Fruit fly (Drosophila melanogaster) whole organism, adult: ENCODE measurements around the gene LManII.
A peak's percentile ranks its signal among the peaks of the same experiment; 100 is the strongest.

Experiments
- CG11617 ChIP-seq: fragments of 200-800 bp; sonication (Bioruptor generic); optimal IDR thresholded peaks from 2 replicates; lab custom pipeline; 2017; ENCODE audit warnings: mild to moderate bottlenecking, missing biosample characterization, missing genetic modification reagents, missing genetic modification characterization
- CG1620 ChIP-seq: fragments of 200-800 bp; sonication (Bioruptor generic); optimal IDR thresholded peaks from 2 replicates; lab custom pipeline; 2016; ENCODE audit warnings: missing biosample characterization, missing genetic modification characterization
- CG33017 ChIP-seq: fragments of 200-800 bp; sonication (Bioruptor generic); optimal IDR thresholded peaks from 2 replicates; lab custom pipeline; 2018; ENCODE audit warnings: missing biosample characterization, mild to moderate bottlenecking, missing genetic modification characterization, moderate library complexity
- CG5204 ChIP-seq: fragments of 200-800 bp; sonication (Bioruptor generic); optimal IDR thresholded peaks from 2 replicates; lab custom pipeline; 2016; ENCODE audit warnings: missing biosample characterization, missing genetic modification characterization
- CG7101 ChIP-seq: fragments of 200-800 bp; sonication (Bioruptor generic); optimal IDR thresholded peaks from 2 replicates; lab custom pipeline; 2018; ENCODE audit warnings: missing biosample characterization, mild to moderate bottlenecking, missing genetic modification characterization, moderate library complexity
- Clk ChIP-seq: fragments of 200-800 bp; sonication (Bioruptor generic); optimal IDR thresholded peaks from 2 replicates; lab custom pipeline; 2017; ENCODE audit warnings: missing biosample characterization, missing genetic modification characterization
- Crg-1 ChIP-seq: fragments of 200-800 bp; sonication (Bioruptor generic); optimal IDR thresholded peaks from 2 replicates; lab custom pipeline; 2016; ENCODE audit warnings: missing biosample characterization, missing genetic modification characterization
- Hr96 ChIP-seq: fragments of 200-800 bp; sonication (Bioruptor generic); optimal IDR thresholded peaks from 2 replicates; lab custom pipeline; 2016; ENCODE audit warnings: missing biosample characterization, missing genetic modification characterization
- cic ChIP-seq: fragments of 200-800 bp; sonication (Bioruptor generic); optimal IDR thresholded peaks from 2 replicates; lab custom pipeline; 2017; ENCODE audit warnings: missing biosample characterization, mild to moderate bottlenecking, missing genetic modification characterization, moderate library complexity
- cnc ChIP-seq, 2 experiments: fragments of >200 bp; optimal IDR thresholded peaks; 2 replicates each; lab custom pipeline; 2017
- kay ChIP-seq: fragments of 200-800 bp; sonication (Bioruptor generic); peaks from one replicate; lab custom pipeline; 2016; ENCODE audit warnings: missing biosample characterization, missing genetic modification characterization, borderline replicate concordance
- ovo ChIP-seq: fragments of 200-800 bp; sonication (Bioruptor generic); optimal IDR thresholded peaks from 2 replicates; lab custom pipeline; 2016; ENCODE audit warnings: missing biosample characterization, missing genetic modification characterization
- pad ChIP-seq: fragments of 200-800 bp; sonication (Bioruptor generic); optimal IDR thresholded peaks from 3 replicates; lab custom pipeline; 2017; ENCODE audit warnings: missing biosample characterization, missing genetic modification characterization, mild to moderate bottlenecking, moderate library complexity, missing genetic modification reagents
- toe ChIP-seq: fragments of 200-800 bp; sonication (Bioruptor generic); optimal IDR thresholded peaks from 2 replicates; lab custom pipeline; 2016; ENCODE audit warnings: missing biosample characterization, missing genetic modification characterization

dm6 chr2L:10474268-10474678 is 16.8 kb downstream of the LManII start, which contains the start of gene RluA-1:
- TF ChIP-seq Clk, result peak; percentile 28
- TF ChIP-seq Crg-1 (GFP tag; lab: Kevin White, UChicago), result peak; percentile 59
- no peak for TF ChIP-seq toe (GFP tag; lab: Kevin White, UChicago)
- peak; percentile 11 for TF ChIP-seq ovo (GFP tag; lab: Kevin White, UChicago)
- TF ChIP-seq cnc (optimal IDR thresholded peaks at IDR 0.05; lab: Kevin White, UChicago), result no peak
- no peak for TF ChIP-seq CG5204 (GFP tag; lab: Kevin White, UChicago)
- peak; percentile 82 for TF ChIP-seq kay (GFP tag; lab: Kevin White, UChicago)
- TF ChIP-seq CG7101 (tag; lab: Kevin White, UChicago), result peak; percentile 89
- TF ChIP-seq CG33017 (tag; lab: Kevin White, UChicago), result peak; percentile 90
- peak; percentile 66 for TF ChIP-seq CG11617
- TF ChIP-seq CG1620 (GFP tag; lab: Kevin White, UChicago), result peak; percentile 38
- peak; percentile 61 for TF ChIP-seq Hr96
- peak; percentile 4 for TF ChIP-seq cic (GFP tag; lab: Kevin White, UChicago)
- peak; percentile 65 for TF ChIP-seq pad (GFP tag; lab: Kevin White, UChicago)
